Worm (Caenorhabditis elegans) whole organism, mixed stage, embryonic: Measurements from ENCODE around the gene nlp-68.

Experiments
- bed-3 ChIP-seq: fragments of 200-800 bp; sonication (Bioruptor generic); optimal IDR thresholded peaks from 3 replicates; lab custom pipeline; 2018; ENCODE audit warnings: mild to moderate bottlenecking, missing genetic modification characterization, moderate library complexity, missing compliant biosample characterization
- blmp-1 ChIP-seq: fragments of 150-350 bp; optimal IDR thresholded peaks from 2 replicates; lab custom pipeline; 2014; ENCODE audit warnings: missing biosample characterization, missing genetic modification characterization
- ceh-39 ChIP-seq: fragments of 150-350 bp; optimal IDR thresholded peaks from 2 replicates; lab custom pipeline; 2014; ENCODE audit warnings: missing biosample characterization, missing genetic modification characterization
- ceh-43 ChIP-seq: fragments of 200-800 bp; sonication (Bioruptor generic); optimal IDR thresholded peaks from 2 replicates; lab custom pipeline; 2018; ENCODE audit warnings: mild to moderate bottlenecking, missing genetic modification characterization, moderate library complexity, missing compliant biosample characterization
- ceh-83 ChIP-seq: fragments of 200-800 bp; sonication (Bioruptor generic); optimal IDR thresholded peaks from 2 replicates; lab custom pipeline; 2018; ENCODE audit warnings: mild to moderate bottlenecking, missing genetic modification characterization, missing compliant biosample characterization
- ces-1 ChIP-seq: fragments of 150-350 bp; optimal IDR thresholded peaks from 2 replicates; lab custom pipeline; 2014; ENCODE audit warnings: missing biosample characterization, missing genetic modification reagents, missing genetic modification characterization
- cnd-1 ChIP-seq: fragments of 200-800 bp; sonication (Bioruptor generic); optimal IDR thresholded peaks from 2 replicates; lab custom pipeline; 2018; ENCODE audit warnings: mild to moderate bottlenecking, missing genetic modification characterization, missing compliant biosample characterization
- elt-1 ChIP-seq: sonication (generic microtip); optimal IDR thresholded peaks from 2 replicates; lab custom pipeline; 2017; ENCODE audit warnings: missing genetic modification characterization, mild to moderate bottlenecking, missing compliant biosample characterization, antibody characterized with exemption, moderate library complexity, borderline replicate concordance; ENCODE audit not compliant: insufficient read depth
- elt-3 ChIP-seq: fragments of 150-350 bp; optimal IDR thresholded peaks from 2 replicates; lab custom pipeline; 2014; ENCODE audit warnings: missing biosample characterization, missing genetic modification characterization
- flh-1 ChIP-seq: fragments of 200-800 bp; sonication (Bioruptor generic); optimal IDR thresholded peaks from 2 replicates; lab custom pipeline; 2018; ENCODE audit warnings: mild to moderate bottlenecking, missing genetic modification characterization, moderate library complexity, missing compliant biosample characterization
- hlh-1 ChIP-seq: fragments of 150-350 bp; optimal IDR thresholded peaks from 2 replicates; lab custom pipeline; 2014; ENCODE audit warnings: missing biosample characterization, missing genetic modification reagents, missing genetic modification characterization
- lin-13 ChIP-seq: fragments of 150-350 bp; optimal IDR thresholded peaks from 2 replicates; lab custom pipeline; 2014; ENCODE audit warnings: missing biosample characterization, missing genetic modification characterization
- lin-32 ChIP-seq: fragments of 200-800 bp; sonication (Bioruptor generic); optimal IDR thresholded peaks from 2 replicates; lab custom pipeline; 2018; ENCODE audit warnings: mild to moderate bottlenecking, missing genetic modification characterization, missing compliant biosample characterization
- lsy-2 ChIP-seq: fragments of 150-350 bp; optimal IDR thresholded peaks from 2 replicates; lab custom pipeline; 2014; ENCODE audit warnings: missing biosample characterization, missing genetic modification characterization
- mep-1 ChIP-seq: fragments of 150-350 bp; optimal IDR thresholded peaks from 2 replicates; lab custom pipeline; 2017; ENCODE audit warnings: missing biosample characterization, missing genetic modification reagents, missing genetic modification characterization, inconsistent platforms
- mls-2 ChIP-seq: sonication (generic microtip); optimal IDR thresholded peaks from 2 replicates; lab custom pipeline; 2016; ENCODE audit warnings: mild to moderate bottlenecking, missing genetic modification characterization, moderate library complexity, missing compliant biosample characterization
- nhr-12 ChIP-seq: fragments of 150-350 bp; optimal IDR thresholded peaks from 2 replicates; lab custom pipeline; 2014; ENCODE audit warnings: missing biosample characterization, missing genetic modification characterization
- nhr-2 ChIP-seq: fragments of 150-350 bp; optimal IDR thresholded peaks from 2 replicates; lab custom pipeline; 2014; ENCODE audit warnings: missing biosample characterization, missing genetic modification characterization
- nhr-237 ChIP-seq: fragments of 150-350 bp; optimal IDR thresholded peaks from 2 replicates; lab custom pipeline; 2014; ENCODE audit warnings: missing biosample characterization, missing genetic modification characterization
- nhr-28 ChIP-seq: fragments of 150-350 bp; optimal IDR thresholded peaks from 2 replicates; lab custom pipeline; 2014; ENCODE audit warnings: missing biosample characterization, missing genetic modification characterization
- nhr-76 ChIP-seq: sonication (generic microtip); optimal IDR thresholded peaks from 2 replicates; lab custom pipeline; 2017; ENCODE audit warnings: missing biosample characterization, missing genetic modification characterization
- pha-4 ChIP-seq: fragments of 150-350 bp; optimal IDR thresholded peaks from 2 replicates; lab custom pipeline; 2018; ENCODE audit warnings: missing biosample characterization, missing genetic modification reagents, missing genetic modification characterization
- sem-2 ChIP-seq: fragments of 200-800 bp; sonication (Bioruptor generic); optimal IDR thresholded peaks from 2 replicates; lab custom pipeline; 2018; ENCODE audit warnings: mild to moderate bottlenecking, missing genetic modification characterization, missing compliant biosample characterization
- snpc-4 ChIP-seq: fragments of 150-350 bp; optimal IDR thresholded peaks from 2 replicates; lab custom pipeline; 2014; ENCODE audit warnings: missing biosample characterization, missing genetic modification characterization
- sptf-1 ChIP-seq: sonication (generic microtip); optimal IDR thresholded peaks from 2 replicates; lab custom pipeline; 2017; ENCODE audit warnings: mild to moderate bottlenecking, missing genetic modification characterization, moderate library complexity, missing compliant biosample characterization
- tbx-8 ChIP-seq: fragments of 200-800 bp; sonication (Bioruptor generic); optimal IDR thresholded peaks from 2 replicates; lab custom pipeline; 2018; ENCODE audit warnings: mild to moderate bottlenecking, missing genetic modification characterization, moderate library complexity, missing compliant biosample characterization
- unc-120 ChIP-seq: sonication (generic microtip); optimal IDR thresholded peaks from 2 replicates; lab custom pipeline; 2017; ENCODE audit warnings: missing genetic modification characterization, missing compliant biosample characterization; ENCODE audit not compliant: poor library complexity, severe bottlenecking
- unc-39 ChIP-seq: fragments of 150-350 bp; optimal IDR thresholded peaks from 2 replicates; lab custom pipeline; 2014; ENCODE audit warnings: missing biosample characterization, missing genetic modification characterization
- unc-62 ChIP-seq: fragments of 150-350 bp; optimal IDR thresholded peaks from 2 replicates; lab custom pipeline; 2014; ENCODE audit warnings: missing biosample characterization, missing genetic modification reagents, missing genetic modification characterization
- zip-8 ChIP-seq: fragments of 150-350 bp; optimal IDR thresholded peaks from 2 replicates; lab custom pipeline; 2014; ENCODE audit warnings: missing biosample characterization, missing genetic modification characterization
- ztf-11 ChIP-seq: fragments of 150-350 bp; optimal IDR thresholded peaks from 2 replicates; lab custom pipeline; 2014; ENCODE audit warnings: missing biosample characterization, missing genetic modification characterization

Gene nlp-68

ce11 chrIII:10561904-10562303 lies 22.9 kb upstream of the nlp-68 start, which contains the start of gene Y45F3A.1:
Y45F3A.1 (minus strand) TSS chrIII:10561915.
- TF ChIP-seq blmp-1 (no peak), flh-1 (GFP tag; lab: Kevin White, UChicago) (no peak), nhr-237 (tag; lab: Kevin White, UChicago) (no peak), nhr-12 (no peak), elt-3 (tag; lab: Kevin White, UChicago) (no peak), mls-2 (tag; lab: Kevin White, UChicago) (no peak), elt-1 (tag; lab: Kevin White, UChicago) (no peak), unc-120 (tag; lab: Kevin White, UChicago) (no peak), snpc-4 (tag; lab: Kevin White, UChicago) (no peak), ces-1 (no peak), nhr-76 (no peak), bed-3 (GFP tag; lab: Kevin White, UChicago) (no peak), ztf-11 (tag; lab: Kevin White, UChicago) (no peak), lsy-2 (tag; lab: Kevin White, UChicago) (no peak), cnd-1 (tag; lab: Kevin White, UChicago) (no peak), unc-62 (GFP tag; lab: Kevin White, UChicago) (no peak)

DNA sequence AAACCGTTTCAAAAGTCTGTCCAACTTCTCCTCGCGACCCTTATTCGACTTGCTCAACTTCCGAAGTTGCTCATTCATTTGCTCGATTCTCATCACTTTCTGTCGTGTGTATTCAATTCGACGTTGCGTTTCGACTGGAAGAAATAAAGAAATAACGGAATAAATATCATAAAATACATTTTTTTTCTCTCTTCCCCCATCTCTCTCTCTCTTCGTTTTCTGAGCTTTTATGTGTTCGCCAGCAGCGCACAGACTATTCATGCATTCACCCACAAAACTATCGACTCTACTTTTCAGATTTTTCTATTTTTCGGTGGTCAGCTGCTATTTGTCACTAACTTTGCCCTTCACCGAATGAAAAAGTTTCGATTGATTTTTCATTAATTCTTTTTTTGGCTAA lies 21.3 kb upstream of the nlp-68 start, which contains the start of gene rab-30:
Gene rab-30, plus strand, starts transcription at position 301 of the 400 bp plus-strand sequence.
- no peak for TF ChIP-seq nhr-76
- no peak for TF ChIP-seq ceh-83
- TF ChIP-seq mep-1, result no peak
- TF ChIP-seq zip-8 (tag; lab: Kevin White, UChicago), result no peak
- TF ChIP-seq bed-3 (GFP tag; lab: Kevin White, UChicago), result no peak
- no peak for TF ChIP-seq lin-13
- TF ChIP-seq unc-39 (tag; lab: Kevin White, UChicago), result no peak
- no peak for TF ChIP-seq lin-32 (GFP tag; lab: Kevin White, UChicago)
- TF ChIP-seq unc-120 (tag; lab: Kevin White, UChicago), result no peak
- TF ChIP-seq nhr-28, result no peak
- TF ChIP-seq nhr-2 (tag; lab: Kevin White, UChicago), result no peak
- TF ChIP-seq ceh-39 (tag; lab: Kevin White, UChicago), result no peak
- no peak for TF ChIP-seq nhr-12
- TF ChIP-seq hlh-1 (tag; lab: Kevin White, UChicago), result no peak
- TF ChIP-seq, all 35 proteins: peak for 0

DNA sequence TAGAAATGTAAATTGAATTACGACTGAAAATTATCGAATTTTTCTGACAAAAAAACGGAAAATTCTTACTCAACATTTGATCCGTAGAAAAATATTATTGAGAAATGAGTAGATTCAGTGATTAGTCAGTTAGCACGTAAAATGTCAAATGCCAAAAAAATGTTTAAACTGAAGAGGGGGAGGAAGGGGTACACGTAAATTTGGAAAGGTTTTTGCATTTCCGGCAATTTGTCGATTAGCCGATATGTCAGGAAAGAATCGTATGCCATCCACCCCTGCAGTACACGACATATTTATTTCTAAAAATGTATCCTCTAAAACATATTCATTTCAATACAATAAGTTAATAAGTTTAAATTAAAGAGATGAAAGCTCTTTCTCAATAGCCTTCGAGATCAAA lies 18.9 kb upstream of the nlp-68 start, which contains the start of gene T21C12.4:
Gene T21C12.4, minus strand, starts transcription at position 101 of the 400 bp plus-strand sequence.
- TF ChIP-seq sptf-1 (tag; lab: Kevin White, UChicago) (no peak), sem-2 (GFP tag; lab: Kevin White, UChicago) (no peak), ceh-43 (no peak), hlh-1 (tag; lab: Kevin White, UChicago) (no peak)

DNA sequence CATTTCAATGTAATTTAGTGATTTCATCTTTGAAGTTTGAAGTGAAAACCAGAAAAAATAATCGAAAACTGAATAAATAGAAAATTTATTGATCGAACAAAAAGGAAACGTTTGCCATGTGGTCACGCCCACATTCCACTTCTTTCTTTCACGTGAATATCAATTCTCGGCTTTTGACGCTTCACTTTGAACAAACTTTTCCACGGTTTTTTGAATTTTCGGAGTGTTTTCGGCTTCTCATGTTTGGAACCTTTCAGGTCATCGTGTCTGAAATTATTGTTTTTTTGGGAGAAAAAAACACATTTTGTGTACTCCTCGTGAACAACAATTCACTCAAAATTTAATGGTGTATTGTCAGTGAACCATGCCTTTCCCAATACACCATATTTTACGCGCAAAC lies 14.0 kb upstream of the nlp-68 start, which contains the start of gene T21C12.8:
Gene T21C12.8, minus strand, starts transcription at position 101 of the 400 bp plus-strand sequence.
- no peak for TF ChIP-seq pha-4 (tag; lab: Kevin White, UChicago)
- TF ChIP-seq bed-3 (GFP tag; lab: Kevin White, UChicago), result no peak
- TF ChIP-seq, all 35 proteins: peak for 0

- TF ChIP-seq blmp-1 (no peak), zip-8 (tag; lab: Kevin White, UChicago) (no peak), lin-32 (GFP tag; lab: Kevin White, UChicago) (no peak), unc-120 (tag; lab: Kevin White, UChicago) (no peak), nhr-2 (tag; lab: Kevin White, UChicago) (no peak), elt-1 (tag; lab: Kevin White, UChicago) (no peak), lsy-2 (tag; lab: Kevin White, UChicago) (no peak), flh-1 (GFP tag; lab: Kevin White, UChicago) (no peak), ces-1 (no peak), cnd-1 (tag; lab: Kevin White, UChicago) (no peak), ztf-11 (tag; lab: Kevin White, UChicago) (no peak), tbx-8 (GFP tag; lab: Kevin White, UChicago) (no peak)
These were observed 1.4 kb downstream of the nlp-68 start for ce11 chrIII:10537558-10537957.
